Worm (Caenorhabditis elegans): ENCODE data around the gene F54D8.10.

DNA sequence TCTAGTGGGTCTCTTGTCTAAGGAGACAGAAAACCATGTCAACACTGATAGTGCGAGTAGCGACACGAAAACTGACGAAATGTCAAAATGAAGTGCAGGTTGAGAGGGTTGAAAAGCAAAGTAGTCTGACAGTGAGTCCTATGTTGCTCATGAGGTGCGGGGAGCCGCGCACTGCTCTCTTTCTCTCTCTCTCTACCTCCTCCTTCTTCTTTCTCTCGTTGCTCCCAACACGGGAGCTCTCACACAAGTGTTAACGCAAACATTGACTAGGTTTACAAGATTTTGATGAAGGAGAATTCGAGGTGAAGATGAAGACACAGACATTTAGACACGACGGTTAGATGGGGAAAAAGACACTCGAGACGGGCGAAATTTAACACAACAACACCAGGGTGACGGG lies 34.7 kb downstream of the F54D8.10 start:
- no peak for TF ChIP-seq T22C8.4 (GFP tag; IDR thresholded peaks at IDR 0.05)
- no peak for TF ChIP-seq ref-1 (GFP tag; conservative IDR thresholded peaks at IDR 0.05)
- TF ChIP-seq ztf-23 (GFP tag; IDR thresholded peaks at IDR 0.05) = no peak

All from whole organism, midembryonic.